Worm (Caenorhabditis elegans) whole organism, young adult: Measurements from ENCODE around the gene idpc-2.

Experiments
- C17E4.6 ChIP-seq: fragments of 200-800 bp; sonication (Bioruptor generic); IDR thresholded peaks from 2 replicates; pipeline ENCODE4 v1.3.6; 2022; ENCODE audit warnings: missing genetic modification reagents, missing genetic modification characterization, missing compliant biosample characterization
- F23B12.7 ChIP-seq: sonication (generic microtip); optimal IDR thresholded peaks from 2 replicates; lab custom pipeline; 2017; ENCODE audit warnings: missing genetic modification characterization, mild to moderate bottlenecking, missing compliant biosample characterization, antibody characterized with exemption, moderate library complexity; ENCODE audit not compliant: insufficient read depth
- Y79H2A.3 ChIP-seq: fragments of 200-800 bp; sonication (Bioruptor generic); conservative IDR thresholded peaks from 2 replicates; pipeline ENCODE4 v1.3.6; 2022; ENCODE audit warnings: missing genetic modification reagents, missing genetic modification characterization, missing compliant biosample characterization
- lin-54 ChIP-seq: fragments of 200-800 bp; sonication (Bioruptor generic); optimal IDR thresholded peaks from 2 replicates; lab custom pipeline; 2018; ENCODE audit warnings: mild to moderate bottlenecking, missing genetic modification characterization, missing compliant biosample characterization
- nfya-1 ChIP-seq: sonication (generic microtip); optimal IDR thresholded peaks from 2 replicates; lab custom pipeline; 2017; ENCODE audit warnings: antibody characterized with exemption, missing compliant biosample characterization, missing genetic modification characterization, borderline replicate concordance; ENCODE audit not compliant: insufficient read depth

DNA sequence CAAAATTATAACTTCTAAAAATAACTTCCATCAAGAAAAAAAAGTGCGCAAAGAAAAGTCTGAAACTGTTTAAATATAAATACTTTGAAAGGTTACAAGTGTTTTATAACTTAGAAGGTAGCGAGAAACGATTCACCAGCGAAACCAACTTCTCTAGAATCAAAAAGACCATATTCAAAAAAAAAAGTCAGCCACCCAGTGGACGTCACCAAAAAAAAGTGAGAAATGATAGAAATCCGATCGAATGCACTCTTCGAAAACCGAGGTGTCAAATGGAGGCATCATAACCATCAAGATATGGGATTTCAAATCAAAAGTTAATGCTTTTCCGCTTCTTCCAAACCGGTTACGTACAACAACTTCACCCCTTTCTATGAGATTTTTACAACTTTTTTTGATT lies 34.6 kb downstream of the idpc-2 start:
- TF ChIP-seq F23B12.7 (tag; lab: Kevin White, UChicago): no peak
- TF ChIP-seq lin-54 (GFP tag; lab: Kevin White, UChicago): no peak
- TF ChIP-seq nfya-1 (tag; lab: Kevin White, UChicago): no peak
- TF ChIP-seq Y79H2A.3 (GFP tag; lab: Robert Waterston, UW): no peak
- no peak for TF ChIP-seq C17E4.6 (GFP tag; lab: Robert Waterston, UW)
